Worm (Caenorhabditis elegans) whole organism, L4 larva: Measurements from ENCODE around the gene F58A6.1.

Experiments used
- F44E2.7 ChIP-seq: fragments of 200-800 bp; sonication (Bioruptor generic); IDR thresholded peaks from 2 replicates; pipeline ENCODE4 v2.1.2; 2022; ENCODE audit warnings: missing genetic modification characterization, missing compliant biosample characterization
- fos-1 ChIP-seq: fragments of 150-350 bp; optimal IDR thresholded peaks from 2 replicates; lab custom pipeline; 2014; ENCODE audit warnings: missing biosample characterization, missing genetic modification characterization
- lin-39 ChIP-seq: fragments of 150-350 bp; optimal IDR thresholded peaks from 2 replicates; lab custom pipeline; 2014; ENCODE audit warnings: missing biosample characterization, missing genetic modification reagents, missing genetic modification characterization
- mdl-1 ChIP-seq, 2 experiments: fragments of 150-350 bp in 1 of 2; sonication (generic microtip) in 1 of 2; optimal IDR thresholded peaks; 2 replicates each; lab custom pipeline; 2014 to 2017; ENCODE audit warnings: missing biosample characterization in 2 of 2, missing genetic modification characterization in 2 of 2
- nhr-237 ChIP-seq: sonication (generic microtip); optimal IDR thresholded peaks from 2 replicates; lab custom pipeline; 2017; ENCODE audit warnings: missing biosample characterization, missing genetic modification characterization
- nhr-76 ChIP-seq: fragments of 150-350 bp; optimal IDR thresholded peaks from 2 replicates; lab custom pipeline; 2014; ENCODE audit warnings: missing biosample characterization, missing genetic modification characterization
- unc-39 ChIP-seq: sonication (generic microtip); optimal IDR thresholded peaks from 2 replicates; lab custom pipeline; 2017; ENCODE audit warnings: missing biosample characterization, missing genetic modification characterization

DNA sequence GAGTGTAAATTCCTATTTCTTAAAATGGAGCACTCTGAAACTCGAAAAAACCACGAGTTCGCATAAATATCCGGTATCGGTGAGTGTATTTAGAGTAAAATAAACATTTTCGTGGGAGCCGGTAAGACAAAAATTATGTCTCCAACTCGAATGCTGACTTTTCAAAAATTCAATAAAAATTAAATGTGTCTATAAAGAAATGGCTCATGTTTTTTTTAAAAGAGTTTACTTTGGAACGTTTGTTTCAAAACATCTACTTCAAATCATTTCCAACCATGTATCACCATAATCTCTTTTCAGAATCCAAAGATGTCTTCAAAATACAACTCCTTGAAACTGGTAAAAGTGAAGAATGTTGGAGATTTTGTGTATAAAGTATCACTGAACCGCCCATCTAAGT is at the start of gene F58A6.1:
- no peak for TF ChIP-seq lin-39 (tag; lab: Kevin White, UChicago)
- TF ChIP-seq nhr-76 (tag; lab: Kevin White, UChicago) = no peak
- no peak for TF ChIP-seq F44E2.7 (GFP tag; lab: Robert Waterston, UW)
- TF ChIP-seq nhr-237 (tag; lab: Kevin White, UChicago) = no peak
- TF ChIP-seq fos-1 (tag; lab: Kevin White, UChicago) = no peak
- no peak for TF ChIP-seq unc-39 (tag; lab: Kevin White, UChicago)
- TF ChIP-seq mdl-1 (tag; optimal IDR thresholded peaks at IDR 0.05; lab: Kevin White, UChicago) = no peak
